Worm (Caenorhabditis elegans): Measurements from ENCODE around the gene srw-16.
"Not testable (repeated sequence)": the region's sequence is repeated elsewhere in the genome, so short reads cannot be mapped to it uniquely, and the experiment has no call there.

The srw-16 gene

ce11 chrV:15274757-15275156 lies at the start of gene srw-16:
TSS of gene srw-16 (minus strand) at chrV:15274857.
- no peak for TF ChIP-seq dpff-1 (tag; optimal IDR thresholded peaks at IDR 0.05)
- no peak for TF ChIP-seq him-1 (tag; optimal IDR thresholded peaks at IDR 0.05)
- TF ChIP-seq egl-44 (GFP tag; IDR thresholded peaks at IDR 0.05) = no peak
- no peak for TF ChIP-seq ceh-58 (GFP tag; IDR thresholded peaks at IDR 0.05)
- TF ChIP-seq attf-5 (GFP tag; optimal IDR thresholded peaks at IDR 0.05) = no peak
- no peak for TF ChIP-seq chd-7 (tag; optimal IDR thresholded peaks at IDR 0.05)
- no peak for TF ChIP-seq ztf-28 (GFP tag; IDR thresholded peaks at IDR 0.05)
- no peak for TF ChIP-seq cebp-2 (GFP tag; IDR thresholded peaks at IDR 0.05)

- TF ChIP-seq nhr-80 (tag; optimal IDR thresholded peaks at IDR 0.05) (peak; percentile 23), F57C9.4 (tag; optimal IDR thresholded peaks at IDR 0.05) (no peak), T26A5.8 (tag; optimal IDR thresholded peaks at IDR 0.05) (no peak)
These were observed 48.8 kb upstream of the srw-16 start for ce11 chrV:15323417-15323816.

- TF ChIP-seq lin-54 (GFP tag; optimal IDR thresholded peaks at IDR 0.05); tbx-9 (tag; optimal IDR thresholded peaks at IDR 0.05; ENCODE audit: borderline replicate concordance); attf-3 (GFP tag; conservative IDR thresholded peaks at IDR 0.05): not testable (repeated sequence)
These were observed 48.0 kb upstream of the srw-16 start, which contains the start of gene nhr-247 for ce11 chrV:15322653-15323052. TSS of gene nhr-247 (plus strand) at chrV:15322982.

ce11 chrV:15321912-15322311 lies 47.3 kb upstream of the srw-16 start:
- TF ChIP-seq ztf-28 (GFP tag; IDR thresholded peaks at IDR 0.05) (0 out of 2 replicates have a peak, but pooled peaks have one; percentile 7), F33H1.4 (GFP tag; IDR thresholded peaks at IDR 0.05) (peak; percentile 68), egrh-3 (GFP tag; IDR thresholded peaks at IDR 0.05) (peak; percentile 80)

ce11 chrV:15320756-15321332 lies 46.2 kb upstream of the srw-16 start:
- TF ChIP-seq ztf-25 (GFP tag; IDR thresholded peaks at IDR 0.05) (peak; percentile 42; the same call in 1 of the 2 replicates), lin-26 (GFP tag; IDR thresholded peaks at IDR 0.05) (peak; percentile 83; the same call in 1 of the 2 replicates), Y53G8AR.9 (GFP tag; conservative IDR thresholded peaks at IDR 0.05) (peak; percentile 76; the same call in 1 of the 2 replicates), Y79H2A.3 (GFP tag; conservative IDR thresholded peaks at IDR 0.05) (peak; percentile 88), rcor-1 (GFP tag; IDR thresholded peaks at IDR 0.05) (peak; percentile 87), bed-2 (GFP tag; IDR thresholded peaks at IDR 0.05) (0 out of 2 replicates have a peak, but pooled peaks have one; percentile 17), Y56A3A.18 (GFP tag; IDR thresholded peaks at IDR 0.05) (peak; percentile 83), cebp-2 (GFP tag; IDR thresholded peaks at IDR 0.05) (0 out of 2 replicates have a peak, but pooled peaks have one; percentile 22), ceh-58 (GFP tag; IDR thresholded peaks at IDR 0.05) (peak; percentile 94), dox-1 (GFP tag; IDR thresholded peaks at IDR 0.05) (peak; percentile 99), ceh-91 (GFP tag; IDR thresholded peaks at IDR 0.05) (0 out of 2 replicates have a peak, but pooled peaks have one; percentile 32), egrh-3 (GFP tag; IDR thresholded peaks at IDR 0.05) (peak; percentile 96), Y67H2A.10 (GFP tag; conservative IDR thresholded peaks at IDR 0.05) (0 out of 2 replicates have a peak, but pooled peaks have one; percentile 47), ceh-100 (GFP tag; IDR thresholded peaks at IDR 0.05) (peak; percentile 77), attf-6 (GFP tag; IDR thresholded peaks at IDR 0.05) (peak; percentile 82), hmg-1.2 (GFP tag; IDR thresholded peaks at IDR 0.05) (0 out of 2 replicates have a peak, but pooled peaks have one; percentile 13), ceh-40 (GFP tag; IDR thresholded peaks at IDR 0.05) (peak; percentile 95), madf-6 (GFP tag; IDR thresholded peaks at IDR 0.05) (peak; percentile 83), F39B2.1 (GFP tag; IDR thresholded peaks at IDR 0.05) (peak; percentile 79), B0019.2 (GFP tag; conservative IDR thresholded peaks at IDR 0.05) (peak; percentile 50; the same call in 1 of the 2 replicates), cebp-1 (GFP tag; IDR thresholded peaks at IDR 0.05) (peak; percentile 57; the same call in 1 of the 2 replicates), C17E4.6 (GFP tag; IDR thresholded peaks at IDR 0.05) (peak; percentile 39; the same call in 1 of the 2 replicates), pbrm-1 (GFP tag; IDR thresholded peaks at IDR 0.05) (peak; percentile 87), F33H1.4 (GFP tag; IDR thresholded peaks at IDR 0.05) (peak; percentile 23; the same call in 1 of the 2 replicates), ekl-4 (GFP tag; IDR thresholded peaks at IDR 0.05) (peak; percentile 95), hsf-1 (GFP tag; IDR thresholded peaks at IDR 0.05) (peak; percentile 99), rpc-1 (optimal IDR thresholded peaks at IDR 0.05) (peak; percentile 26)
- not testable (repeated sequence) for TF ChIP-seq cebp-1, rpc-1 (tag; optimal IDR thresholded peaks at IDR 0.05)

All from whole organism, young adult.